Fruit fly (Drosophila melanogaster) whole organism, pupa: Measurements from ENCODE around the gene CG11425.
A peak's percentile ranks its signal among the peaks of the same experiment; 100 is the strongest.

Experiments
- CG10348 ChIP-seq: fragments of 200-800 bp; sonication (Bioruptor generic); IDR thresholded peaks from 2 replicates; pipeline ENCODE4 v1.3.6; 2022; ENCODE audit warnings: missing biosample characterization, missing genetic modification characterization
- CG12605 ChIP-seq: fragments of 200-800 bp; sonication (Bioruptor generic); IDR thresholded peaks from 2 replicates; pipeline ENCODE4 v1.3.6; 2022; ENCODE audit warnings: missing biosample characterization, missing genetic modification characterization
- CG13204 ChIP-seq: fragments of 200-800 bp; sonication (Bioruptor generic); optimal IDR thresholded peaks from 2 replicates; lab custom pipeline; 2018; ENCODE audit warnings: missing biosample characterization, mild to moderate bottlenecking, missing genetic modification characterization, moderate library complexity
- CG14655 ChIP-seq: fragments of 200-800 bp; sonication (Bioruptor generic); optimal IDR thresholded peaks from 3 replicates; lab custom pipeline; 2017; ENCODE audit warnings: mild to moderate bottlenecking, missing biosample characterization, missing genetic modification reagents, missing genetic modification characterization
- CG15710 ChIP-seq: fragments of 200-800 bp; sonication (Bioruptor generic); optimal IDR thresholded peaks from 2 replicates; lab custom pipeline; 2018; ENCODE audit warnings: missing biosample characterization, mild to moderate bottlenecking, missing genetic modification characterization, moderate library complexity
- CG17806 ChIP-seq: fragments of 200-800 bp; sonication (Bioruptor generic); optimal IDR thresholded peaks from 2 replicates; lab custom pipeline; 2018; ENCODE audit warnings: missing biosample characterization, mild to moderate bottlenecking, missing genetic modification characterization, moderate library complexity
- CG32121 ChIP-seq: fragments of 200-800 bp; sonication (Bioruptor generic); IDR thresholded peaks from 2 replicates; pipeline ENCODE4 v1.3.6; 2022; ENCODE audit warnings: missing biosample characterization, missing genetic modification characterization
- CG34367 ChIP-seq: fragments of 200-800 bp; sonication (Bioruptor generic); optimal IDR thresholded peaks from 2 replicates; lab custom pipeline; 2018; ENCODE audit warnings: missing biosample characterization, mild to moderate bottlenecking, missing genetic modification characterization
- CG4496 ChIP-seq: fragments of 200-800 bp; sonication (Bioruptor generic); IDR thresholded peaks from 3 replicates; pipeline ENCODE4 v1.3.6; 2022; ENCODE audit warnings: missing biosample characterization, missing genetic modification characterization
- CG8159 ChIP-seq: fragments of 200-800 bp; sonication (Bioruptor generic); optimal IDR thresholded peaks from 3 replicates; lab custom pipeline; 2018; ENCODE audit warnings: missing biosample characterization, mild to moderate bottlenecking, missing genetic modification characterization, moderate library complexity
- CG8301 ChIP-seq: fragments of 200-800 bp; sonication (Bioruptor generic); optimal IDR thresholded peaks from 2 replicates; lab custom pipeline; 2018; ENCODE audit warnings: missing biosample characterization, mild to moderate bottlenecking, missing genetic modification characterization
- CG9948 ChIP-seq: fragments of 200-800 bp; sonication (Bioruptor generic); optimal IDR thresholded peaks from 2 replicates; lab custom pipeline; 2018; ENCODE audit warnings: missing biosample characterization, mild to moderate bottlenecking, missing genetic modification characterization, moderate library complexity
- D1 ChIP-seq: fragments of 200-800 bp; sonication (Bioruptor generic); optimal IDR thresholded peaks from 2 replicates; lab custom pipeline; 2018; ENCODE audit warnings: missing biosample characterization, mild to moderate bottlenecking, missing genetic modification characterization, moderate library complexity
- EcR ChIP-seq: fragments of 200-800 bp; sonication (Bioruptor generic); optimal IDR thresholded peaks from 3 replicates; lab custom pipeline; 2019; ENCODE audit warnings: missing biosample characterization, missing genetic modification characterization, mild to moderate bottlenecking, moderate library complexity, missing genetic modification reagents
- Ets98B ChIP-seq: fragments of 200-800 bp; sonication (Bioruptor generic); IDR thresholded peaks from 2 replicates; pipeline ENCODE4 v1.3.6; 2022; ENCODE audit warnings: missing biosample characterization, missing genetic modification characterization
- Pif1A ChIP-seq: fragments of 200-800 bp; sonication (Bioruptor generic); optimal IDR thresholded peaks from 3 replicates; lab custom pipeline; 2016; ENCODE audit warnings: missing biosample characterization, missing genetic modification characterization
- Pif1B ChIP-seq: fragments of 200-800 bp; sonication (Bioruptor generic); optimal IDR thresholded peaks from 3 replicates; lab custom pipeline; 2016; ENCODE audit warnings: missing biosample characterization, missing genetic modification characterization
- Snoo ChIP-seq: fragments of 200-800 bp; sonication (Bioruptor generic); optimal IDR thresholded peaks from 3 replicates; lab custom pipeline; 2017; ENCODE audit warnings: missing biosample characterization, mild to moderate bottlenecking, missing genetic modification characterization, inconsistent platforms
- fd96Ca ChIP-seq: fragments of 200-800 bp; sonication (Bioruptor generic); IDR thresholded peaks from 3 replicates; pipeline ENCODE4 v1.3.6; 2022; ENCODE audit warnings: missing biosample characterization, missing genetic modification characterization
- gl ChIP-seq: fragments of 200-800 bp; sonication (Bioruptor generic); optimal IDR thresholded peaks from 2 replicates; lab custom pipeline; 2018; ENCODE audit warnings: missing biosample characterization, mild to moderate bottlenecking, missing genetic modification characterization
- rn ChIP-seq: fragments of 200-800 bp; sonication (Bioruptor generic); IDR thresholded peaks from 2 replicates; pipeline ENCODE4 v1.3.6; 2022; ENCODE audit warnings: missing biosample characterization, missing genetic modification characterization

The CG11425 gene

DNA sequence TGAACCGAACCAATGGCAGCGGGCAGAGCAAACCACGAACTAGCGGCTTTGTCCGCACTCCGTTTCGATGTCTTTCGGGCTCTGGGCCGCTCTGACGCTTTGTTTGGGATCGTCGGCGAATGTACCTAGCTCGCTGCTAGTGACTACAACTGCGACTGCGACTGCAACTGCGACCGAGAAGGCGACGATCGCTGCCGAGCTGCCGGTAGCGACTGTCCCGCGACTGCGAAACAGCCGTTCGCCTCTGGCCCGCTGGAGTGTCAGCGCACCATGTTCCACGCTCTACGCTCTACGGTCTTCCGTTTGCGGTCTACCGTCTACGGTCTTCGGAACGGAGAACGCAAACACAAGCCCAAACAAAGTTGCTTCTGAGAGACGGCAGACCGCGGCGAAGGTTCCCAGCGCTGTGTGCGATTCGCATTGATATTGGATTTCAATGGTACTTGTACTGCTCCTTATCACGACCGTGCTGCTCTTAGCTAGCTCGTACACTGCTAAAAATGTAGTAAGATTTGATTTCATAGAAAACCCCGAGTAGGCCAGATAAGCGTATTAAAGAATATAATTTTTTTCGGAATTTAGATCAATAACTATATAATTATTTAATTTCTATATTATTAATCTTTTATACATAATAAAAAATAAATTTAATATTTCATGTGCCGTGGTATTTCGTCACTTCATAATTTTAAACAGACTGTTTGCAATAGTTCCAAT lies 13.5 kb upstream of the CG11425 start, which contains the start of gene laza:
TSS of gene laza (minus strand) at position 214 of the 717 bp plus-strand sequence.
- no peak for TF ChIP-seq CG8301
- peak; percentile 23 for TF ChIP-seq CG15710
- no peak for TF ChIP-seq Pif1A (GFP tag; lab: Kevin White, UChicago)
- no peak for TF ChIP-seq Pif1B (GFP tag; lab: Kevin White, UChicago)
- TF ChIP-seq Ets98B (GFP tag; lab: Robert Waterston, UW), result no peak
- no peak for TF ChIP-seq Snoo
- peak; percentile 98 for TF ChIP-seq CG13204
- peak; percentile 51 for TF ChIP-seq CG14655 (GFP tag; lab: Kevin White, UChicago)
- TF ChIP-seq CG8159 (tag; lab: Kevin White, UChicago), result peak; percentile 43
- TF ChIP-seq CG10348 (GFP tag; lab: Robert Waterston, UW), result no peak
- no peak for TF ChIP-seq gl
- TF ChIP-seq fd96Ca (GFP tag; lab: Robert Waterston, UW), result no peak
- TF ChIP-seq CG12605 (GFP tag; lab: Robert Waterston, UW), result no peak
- peak; percentile 15 for TF ChIP-seq CG17806
- no peak for TF ChIP-seq CG32121 (GFP tag; lab: Robert Waterston, UW)
- TF ChIP-seq CG34367, result no peak
- TF ChIP-seq CG9948 (tag; lab: Kevin White, UChicago), result peak; percentile 35
- 0 out of 3 replicates have a peak, but pooled peaks have one; percentile 10 for TF ChIP-seq CG4496 (GFP tag; lab: Robert Waterston, UW)
- no peak for TF ChIP-seq rn (GFP tag; lab: Robert Waterston, UW)
- TF ChIP-seq D1 (tag; lab: Kevin White, UChicago), result no peak
- peak; percentile 24 for TF ChIP-seq EcR

DNA sequence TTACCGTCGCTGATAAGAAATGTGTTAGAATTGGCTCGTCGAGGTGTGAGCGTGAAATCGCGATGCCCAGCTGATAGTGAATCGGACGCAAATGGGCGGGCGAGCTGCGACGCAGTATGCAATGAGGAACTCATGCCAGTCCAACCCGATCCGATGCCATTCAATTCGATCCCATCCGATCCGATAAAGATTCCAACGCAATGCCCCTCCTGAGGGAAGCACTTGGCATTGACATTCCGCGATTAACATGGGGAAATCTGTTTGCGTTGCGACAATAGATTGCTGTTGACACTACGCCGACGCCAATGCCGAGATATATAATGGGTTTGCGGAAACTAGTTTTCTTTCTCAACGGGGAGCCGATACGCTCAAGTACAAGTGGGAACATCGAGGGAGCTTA lies 11.2 kb upstream of the CG11425 start:
- TF ChIP-seq CG15710, result no peak
- peak; percentile 11 for TF ChIP-seq EcR
- no peak for TF ChIP-seq Ets98B (GFP tag; lab: Robert Waterston, UW)

DNA sequence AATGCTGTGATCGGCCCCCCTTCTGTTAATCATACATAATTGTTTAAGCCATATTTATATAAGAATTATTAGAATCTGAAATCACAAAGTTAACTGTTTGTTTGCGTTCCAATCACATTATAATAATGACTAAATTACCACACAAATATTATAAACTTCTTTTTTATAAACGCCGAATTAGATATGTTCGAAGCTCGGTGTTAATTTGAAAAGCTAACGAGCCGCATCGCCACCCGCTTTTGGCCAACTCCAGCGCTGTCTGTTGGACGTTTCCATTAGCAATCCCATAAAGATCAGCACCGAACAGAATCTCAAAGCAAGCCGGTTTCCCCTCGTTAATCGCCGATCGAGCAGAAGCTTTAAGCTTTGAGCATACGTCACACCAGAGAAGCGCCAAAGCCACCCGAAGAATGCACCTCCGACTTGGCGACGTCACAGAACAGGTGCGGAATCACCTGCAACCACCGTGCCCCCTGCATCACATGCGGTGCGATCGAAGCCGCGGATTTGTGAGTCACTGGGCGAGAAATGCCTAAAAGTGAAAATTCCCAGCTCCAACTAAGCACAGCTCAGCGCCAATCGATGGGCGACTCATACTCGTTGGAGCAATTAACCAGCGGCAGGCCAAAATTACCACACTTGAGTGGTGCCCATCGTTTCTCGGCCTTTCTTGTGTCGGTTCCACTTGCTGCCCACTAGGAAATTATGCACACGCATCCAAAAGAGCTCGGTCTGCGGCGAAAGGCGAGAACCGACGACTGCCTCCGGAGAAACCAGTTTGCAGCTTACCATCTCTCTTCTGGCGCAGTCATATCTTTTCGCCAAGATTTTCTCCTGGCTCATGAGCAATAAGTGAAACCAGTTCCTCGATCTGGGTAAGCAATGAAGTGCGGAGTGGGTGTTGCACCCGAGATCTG lies 8.9 kb upstream of the CG11425 start, which contains the start of gene CG11438:
TSS of gene CG11438 (plus strand) at position 134 of the 917 bp plus-strand sequence.
- TF ChIP-seq gl (peak; percentile 12), CG12605 (GFP tag; lab: Robert Waterston, UW) (no peak), Pif1A (GFP tag; lab: Kevin White, UChicago) (no peak), EcR (peak; percentile 42)

DNA sequence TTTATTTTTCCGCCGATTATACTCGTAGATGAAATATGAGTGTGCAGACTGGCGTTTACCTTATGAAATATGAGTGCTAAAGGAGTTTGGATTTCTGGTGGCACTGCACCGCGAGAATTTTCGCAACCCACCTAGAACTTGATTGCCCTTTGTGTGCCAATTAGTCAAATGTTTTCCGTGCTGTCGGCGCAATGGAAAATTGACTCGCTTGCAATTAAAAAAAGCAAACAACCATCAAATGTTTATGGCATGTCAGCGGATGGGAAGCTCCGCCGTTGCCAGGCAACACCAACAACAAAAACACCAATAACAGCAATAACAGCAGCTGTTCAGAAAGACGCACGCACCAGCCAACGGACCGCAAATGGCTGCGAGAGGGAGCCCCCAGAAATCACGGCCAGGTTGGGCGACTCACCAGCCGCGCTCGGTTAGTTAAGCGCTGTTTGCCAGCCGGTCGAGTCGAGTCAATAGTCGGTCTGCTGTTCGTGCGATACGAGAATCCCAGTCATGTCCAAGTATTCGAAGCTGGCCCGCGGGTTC lies 8.1 kb upstream of the CG11425 start:
- peak; percentile 59 for TF ChIP-seq CG8301
- TF ChIP-seq CG12605 (GFP tag; lab: Robert Waterston, UW), result no peak
- TF ChIP-seq CG9948 (tag; lab: Kevin White, UChicago), result peak; percentile 53
- TF ChIP-seq CG34367, result peak; percentile 25
- peak; percentile 73 for TF ChIP-seq CG13204
- TF ChIP-seq CG14655 (GFP tag; lab: Kevin White, UChicago), result peak; percentile 73
- TF ChIP-seq fd96Ca (GFP tag; lab: Robert Waterston, UW), result no peak
- no peak for TF ChIP-seq CG4496 (GFP tag; lab: Robert Waterston, UW)
- no peak for TF ChIP-seq Ets98B (GFP tag; lab: Robert Waterston, UW)
- TF ChIP-seq CG15710, result peak; percentile 30
- no peak for TF ChIP-seq EcR
- TF ChIP-seq gl, result no peak
- no peak for TF ChIP-seq Snoo
- TF ChIP-seq Pif1A (GFP tag; lab: Kevin White, UChicago), result peak; percentile 47
- no peak for TF ChIP-seq rn (GFP tag; lab: Robert Waterston, UW)
- peak; percentile 44 for TF ChIP-seq CG8159 (tag; lab: Kevin White, UChicago)
- no peak for TF ChIP-seq CG10348 (GFP tag; lab: Robert Waterston, UW)
- TF ChIP-seq CG17806, result peak; percentile 33
- TF ChIP-seq CG32121 (GFP tag; lab: Robert Waterston, UW), result peak; percentile 24; the same call in 1 of the 2 replicates
- TF ChIP-seq Pif1B (GFP tag; lab: Kevin White, UChicago), result peak; percentile 9
- TF ChIP-seq D1 (tag; lab: Kevin White, UChicago), result no peak

DNA sequence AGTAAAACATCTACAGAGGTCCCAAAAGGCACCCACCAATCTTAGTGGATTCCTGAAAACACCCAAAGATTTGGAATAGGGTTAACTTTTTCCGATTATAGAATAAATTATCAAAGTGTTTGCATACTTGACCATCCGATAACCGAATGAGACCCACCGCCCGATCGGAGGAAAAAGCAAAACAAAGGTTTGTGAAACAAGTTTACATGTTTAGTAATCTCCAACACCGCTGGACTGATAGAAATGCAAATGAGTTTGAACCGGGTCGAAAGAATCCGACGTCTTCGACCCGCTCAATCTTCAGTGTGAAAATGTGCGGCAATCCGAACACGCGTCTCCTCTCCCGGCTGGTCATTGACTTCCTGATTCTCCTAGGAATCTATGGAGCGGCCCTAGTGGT lies 6.0 kb upstream of the CG11425 start, which contains the start of gene CG11437:
TSS of gene CG11437 (plus strand) at position 301 of the 400 bp plus-strand sequence.
- TF ChIP-seq CG34367, result no peak
- no peak for TF ChIP-seq CG32121 (GFP tag; lab: Robert Waterston, UW)
- TF ChIP-seq gl, result no peak
- no peak for TF ChIP-seq Pif1A (GFP tag; lab: Kevin White, UChicago)
- TF ChIP-seq Snoo, result no peak
- no peak for TF ChIP-seq Pif1B (GFP tag; lab: Kevin White, UChicago)
- TF ChIP-seq CG14655 (GFP tag; lab: Kevin White, UChicago), result no peak
- no peak for TF ChIP-seq CG10348 (GFP tag; lab: Robert Waterston, UW)
- no peak for TF ChIP-seq CG12605 (GFP tag; lab: Robert Waterston, UW)
- TF ChIP-seq CG8159 (tag; lab: Kevin White, UChicago), result no peak
- TF ChIP-seq rn (GFP tag; lab: Robert Waterston, UW), result no peak
- no peak for TF ChIP-seq fd96Ca (GFP tag; lab: Robert Waterston, UW)
- TF ChIP-seq CG8301, result no peak
- no peak for TF ChIP-seq CG17806
- no peak for TF ChIP-seq CG9948 (tag; lab: Kevin White, UChicago)
- no peak for TF ChIP-seq CG13204
- TF ChIP-seq EcR, result no peak
- no peak for TF ChIP-seq CG15710
- TF ChIP-seq D1 (tag; lab: Kevin White, UChicago), result no peak
- TF ChIP-seq CG4496 (GFP tag; lab: Robert Waterston, UW), result no peak
